Worm (Caenorhabditis elegans) whole organism, L4 larva: ENCODE measurements around the gene xpo-3.

Source experiments
- ZK546.5 ChIP-seq, 2 experiments: sonication (generic microtip); optimal IDR thresholded peaks; 2 replicates each; lab custom pipeline; 2017; ENCODE audit warnings: missing biosample characterization in 2 of 2, missing genetic modification characterization in 2 of 2
- attf-4 ChIP-seq: sonication (generic microtip); optimal IDR thresholded peaks from 3 replicates; lab custom pipeline; 2017; ENCODE audit warnings: missing biosample characterization, missing genetic modification characterization
- egl-27 ChIP-seq: sonication (generic microtip); optimal IDR thresholded peaks from 3 replicates; lab custom pipeline; 2017; ENCODE audit warnings: missing biosample characterization, missing genetic modification reagents, missing genetic modification characterization
- jun-1 ChIP-seq: fragments of 150-350 bp; optimal IDR thresholded peaks from 2 replicates; lab custom pipeline; 2014; ENCODE audit warnings: missing biosample characterization, missing genetic modification reagents, missing genetic modification characterization
- pha-4 ChIP-seq, 2 experiments: fragments of 150-350 bp in 1 of 2; fragments of 200-800 bp in 1 of 2; sonication (Bioruptor generic) in 1 of 2; IDR thresholded peaks in 1 of 2; optimal IDR thresholded peaks in 1 of 2; 2 replicates each; pipeline versions ENCODE4 v1.3.6 to Lab custom; 2014 to 2022; ENCODE audit warnings: missing genetic modification characterization in 2 of 2, missing genetic modification reagents in 2 of 2, missing biosample characterization in 1 of 2, missing compliant biosample characterization in 1 of 2
- unc-62 ChIP-seq, 3 experiments: fragments of 150-350 bp in 1 of 3; sonication (generic microtip); optimal IDR thresholded peaks in 2 of 3; peaks in 1 of 3; 1 replicate in 1 of 3; 2 replicates in 2 of 3; lab custom pipeline; 2014 to 2017; ENCODE audit warnings: missing biosample characterization in 3 of 3, missing genetic modification characterization in 3 of 3, missing genetic modification reagents in 3 of 3, missing genotype in 1 of 3
- ztf-7 ChIP-seq: fragments of 150-350 bp; optimal IDR thresholded peaks from 2 replicates; lab custom pipeline; 2014; ENCODE audit warnings: missing biosample characterization, missing genetic modification characterization

- TF ChIP-seq attf-4 (tag; lab: Kevin White, UChicago), result no peak
- TF ChIP-seq jun-1, result no peak
- TF ChIP-seq unc-62 (GFP tag; optimal IDR thresholded peaks at IDR 0.05 in 1 of 2; lab: Kevin White, UChicago), result no peak
- TF ChIP-seq unc-62 (tag; optimal IDR thresholded peaks at IDR 0.05; lab: Kevin White, UChicago), result no peak
- TF ChIP-seq egl-27 (tag; lab: Kevin White, UChicago), result no peak
- no peak for TF ChIP-seq ZK546.5 (tag; optimal IDR thresholded peaks at IDR 0.05; lab: Kevin White, UChicago)
- TF ChIP-seq pha-4 (GFP tag; IDR thresholded peaks at IDR 0.05; lab: Robert Waterston, UW), result no peak
- TF ChIP-seq pha-4 (tag; optimal IDR thresholded peaks at IDR 0.05; lab: Kevin White, UChicago), result no peak
- no peak for TF ChIP-seq ztf-7
Observed at ce11 chrIV:7967006-7967405, 43.2 kb upstream of the xpo-3 start, which contains the start of gene F57H12.5.
